Worm (Caenorhabditis elegans) whole organism, young adult: ENCODE results near the gene F26F4.5.

Experiments
- B0019.2 ChIP-seq: fragments of 200-800 bp; sonication (Bioruptor generic); conservative IDR thresholded peaks from 2 replicates; pipeline ENCODE4 v1.3.6; 2022; ENCODE audit warnings: missing genetic modification reagents, missing genetic modification characterization, missing compliant biosample characterization
- F10E7.11 ChIP-seq: sonication (generic microtip); optimal IDR thresholded peaks from 2 replicates; lab custom pipeline; 2017; ENCODE audit warnings: mild to moderate bottlenecking, missing genetic modification characterization, moderate library complexity, missing compliant biosample characterization
- F22D6.2 ChIP-seq: sonication (generic microtip); optimal IDR thresholded peaks from 2 replicates; lab custom pipeline; 2016; ENCODE audit warnings: mild to moderate bottlenecking, missing genetic modification characterization, missing compliant biosample characterization
- F33H1.4 ChIP-seq: fragments of 200-800 bp; sonication (Bioruptor generic); IDR thresholded peaks from 2 replicates; pipeline ENCODE4 v1.3.6; 2022; ENCODE audit warnings: missing genetic modification reagents, missing genetic modification characterization, missing compliant biosample characterization
- T07F8.4 ChIP-seq: sonication (generic microtip); optimal IDR thresholded peaks from 2 replicates; lab custom pipeline; 2016; ENCODE audit warnings: mild to moderate bottlenecking, missing genetic modification characterization, moderate library complexity, missing compliant biosample characterization
- T26A5.8 ChIP-seq: sonication (generic microtip); optimal IDR thresholded peaks from 2 replicates; lab custom pipeline; 2016; ENCODE audit warnings: missing genetic modification characterization, missing compliant biosample characterization
- Y53G8AR.9 ChIP-seq: fragments of 200-800 bp; sonication (Bioruptor generic); conservative IDR thresholded peaks from 2 replicates; pipeline ENCODE4 v1.3.6; 2022; ENCODE audit warnings: missing genetic modification reagents, missing genetic modification characterization, missing compliant biosample characterization
- Y67H2A.10 ChIP-seq: fragments of 200-800 bp; sonication (Bioruptor generic); conservative IDR thresholded peaks from 2 replicates; pipeline ENCODE4 v1.3.6; 2022; ENCODE audit warnings: missing genetic modification reagents, missing genetic modification characterization, missing compliant biosample characterization
- akir-1 ChIP-seq: fragments of 200-800 bp; sonication (Bioruptor generic); optimal IDR thresholded peaks from 2 replicates; lab custom pipeline; 2018; ENCODE audit warnings: mild to moderate bottlenecking, missing genetic modification characterization, moderate library complexity, missing compliant biosample characterization
- ama-1 ChIP-seq, 3 experiments: fragments of 150-350 bp in 1 of 3; sonication (generic microtip) in 2 of 3; optimal IDR thresholded peaks; 2 replicates each; lab custom pipeline; 2014 to 2018; ENCODE audit warnings: missing biosample characterization in 2 of 3, missing genetic modification characterization in 2 of 3, missing genetic modification reagents in 2 of 3
- athp-1 ChIP-seq: sonication (generic microtip); optimal IDR thresholded peaks from 2 replicates; lab custom pipeline; 2017; ENCODE audit warnings: mild to moderate bottlenecking, missing genetic modification characterization, missing compliant biosample characterization
- attf-3 ChIP-seq: fragments of 200-800 bp; sonication (Bioruptor generic); conservative IDR thresholded peaks from 2 replicates; pipeline ENCODE4 v1.3.6; 2022; ENCODE audit warnings: missing genetic modification reagents, missing genetic modification characterization, missing compliant biosample characterization
- attf-6 ChIP-seq: fragments of 200-800 bp; sonication (Bioruptor generic); IDR thresholded peaks from 2 replicates; pipeline ENCODE4 v1.3.6; 2022; ENCODE audit warnings: missing genetic modification reagents, missing genetic modification characterization, missing compliant biosample characterization
- ceh-79 ChIP-seq: sonication (generic microtip); optimal IDR thresholded peaks from 2 replicates; lab custom pipeline; 2017; ENCODE audit warnings: mild to moderate bottlenecking, missing genetic modification characterization, missing compliant biosample characterization
- ceh-91 ChIP-seq: fragments of 200-800 bp; sonication (Bioruptor generic); IDR thresholded peaks from 2 replicates; pipeline ENCODE4 v1.3.6; 2022; ENCODE audit warnings: missing genetic modification reagents, missing genetic modification characterization, missing compliant biosample characterization
- dox-1 ChIP-seq: fragments of 200-800 bp; sonication (Bioruptor generic); IDR thresholded peaks from 2 replicates; pipeline ENCODE4 v1.3.6; 2022; ENCODE audit warnings: missing genetic modification reagents, missing genetic modification characterization, missing compliant biosample characterization
- ekl-4 ChIP-seq: fragments of 200-800 bp; sonication (Bioruptor generic); IDR thresholded peaks from 2 replicates; pipeline ENCODE4 v1.3.6; 2022; ENCODE audit warnings: missing genetic modification reagents, missing genetic modification characterization, missing compliant biosample characterization
- ets-4 ChIP-seq: fragments of 200-800 bp; sonication (Bioruptor generic); optimal IDR thresholded peaks from 2 replicates; lab custom pipeline; 2018; ENCODE audit warnings: mild to moderate bottlenecking, missing genetic modification characterization, missing compliant biosample characterization
- hlh-26 ChIP-seq: fragments of 200-800 bp; sonication (Bioruptor generic); conservative IDR thresholded peaks from 2 replicates; pipeline ENCODE4 v1.3.6; 2022; ENCODE audit warnings: missing genetic modification reagents, missing genetic modification characterization, missing compliant biosample characterization
- hmg-20 ChIP-seq: fragments of 200-800 bp; sonication (Bioruptor generic); IDR thresholded peaks from 2 replicates; pipeline ENCODE4 v1.3.6; 2022; ENCODE audit warnings: missing genetic modification reagents, missing genetic modification characterization, missing compliant biosample characterization
- lag-1 ChIP-seq: fragments of 200-800 bp; sonication (Bioruptor generic); IDR thresholded peaks from 2 replicates; pipeline ENCODE4 v1.3.6; 2022; ENCODE audit warnings: missing genetic modification reagents, missing genetic modification characterization, missing compliant biosample characterization
- let-607 ChIP-seq, 2 experiments: fragments of 200-800 bp in 1 of 2; sonication (Bioruptor generic) in 1 of 2; sonication (generic microtip) in 1 of 2; optimal IDR thresholded peaks; 2 replicates each; lab custom pipeline; 2016 to 2018; ENCODE audit warnings: mild to moderate bottlenecking in 2 of 2, missing compliant biosample characterization in 2 of 2, missing genetic modification characterization in 2 of 2, moderate library complexity in 2 of 2, missing genotype in 1 of 2
- lin-26 ChIP-seq: fragments of 200-800 bp; sonication (Bioruptor generic); IDR thresholded peaks from 2 replicates; pipeline ENCODE4 v1.3.6; 2022; ENCODE audit warnings: missing genetic modification reagents, missing genetic modification characterization, missing compliant biosample characterization
- lir-1 ChIP-seq: fragments of 200-800 bp; sonication (Bioruptor generic); conservative IDR thresholded peaks from 2 replicates; pipeline ENCODE4 v1.3.6; 2022; ENCODE audit warnings: missing genetic modification reagents, missing genetic modification characterization, missing compliant biosample characterization
- madf-10 ChIP-seq: sonication (generic microtip); optimal IDR thresholded peaks from 2 replicates; lab custom pipeline; 2016; ENCODE audit warnings: mild to moderate bottlenecking, missing genetic modification characterization, missing compliant biosample characterization
- madf-3 ChIP-seq: fragments of 200-800 bp; sonication (Bioruptor generic); IDR thresholded peaks from 2 replicates; pipeline ENCODE4 v1.3.6; 2022; ENCODE audit warnings: missing genetic modification reagents, missing genetic modification characterization, missing compliant biosample characterization
- madf-8 ChIP-seq: fragments of 200-800 bp; sonication (Bioruptor generic); conservative IDR thresholded peaks from 2 replicates; pipeline ENCODE4 v1.3.6; 2022; ENCODE audit warnings: missing genetic modification reagents, missing genetic modification characterization, missing compliant biosample characterization
- mcd-1 ChIP-seq: fragments of 200-800 bp; sonication (Bioruptor generic); IDR thresholded peaks from 2 replicates; pipeline ENCODE4 v1.3.6; 2022; ENCODE audit warnings: missing genetic modification reagents, missing genetic modification characterization, missing compliant biosample characterization
- mel-28 ChIP-seq: sonication (generic microtip); optimal IDR thresholded peaks from 2 replicates; lab custom pipeline; 2016; ENCODE audit warnings: borderline replicate concordance, mild to moderate bottlenecking, missing genetic modification characterization, missing compliant biosample characterization
- nfyb-1 ChIP-seq: fragments of 200-800 bp; sonication (Bioruptor generic); IDR thresholded peaks from 2 replicates; pipeline ENCODE4 v1.3.6; 2022; ENCODE audit warnings: missing genetic modification reagents, missing genetic modification characterization, missing compliant biosample characterization
- nhr-120 ChIP-seq: fragments of 200-800 bp; sonication (Bioruptor generic); IDR thresholded peaks from 2 replicates; pipeline ENCODE4 v1.3.6; 2022; ENCODE audit warnings: missing genetic modification characterization, missing compliant biosample characterization
- nhr-179 ChIP-seq: sonication (generic microtip); optimal IDR thresholded peaks from 2 replicates; lab custom pipeline; 2016; ENCODE audit warnings: mild to moderate bottlenecking, missing genetic modification characterization, missing compliant biosample characterization
- nhr-27 ChIP-seq: fragments of 200-800 bp; sonication (Bioruptor generic); optimal IDR thresholded peaks from 2 replicates; lab custom pipeline; 2018; ENCODE audit warnings: mild to moderate bottlenecking, missing genetic modification characterization, moderate library complexity, missing compliant biosample characterization
- pbrm-1 ChIP-seq: fragments of 200-800 bp; sonication (Bioruptor generic); IDR thresholded peaks from 2 replicates; pipeline ENCODE4 v1.3.6; 2022; ENCODE audit warnings: missing genetic modification reagents, missing genetic modification characterization, missing compliant biosample characterization
- pha-4 ChIP-seq: fragments of 150-350 bp; sonication (generic microtip); optimal IDR thresholded peaks from 2 replicates; lab custom pipeline; 2014; ENCODE audit warnings: missing biosample characterization, missing genetic modification reagents, missing genetic modification characterization
- rcor-1 ChIP-seq: fragments of 200-800 bp; sonication (Bioruptor generic); IDR thresholded peaks from 2 replicates; pipeline ENCODE4 v1.3.6; 2022; ENCODE audit warnings: missing genetic modification reagents, missing genetic modification characterization, missing compliant biosample characterization
- repo-1 ChIP-seq: sonication (generic microtip); optimal IDR thresholded peaks from 2 replicates; lab custom pipeline; 2017; ENCODE audit warnings: mild to moderate bottlenecking, missing genetic modification characterization, missing compliant biosample characterization
- sdz-38 ChIP-seq: sonication (generic microtip); optimal IDR thresholded peaks from 2 replicates; lab custom pipeline; 2016; ENCODE audit warnings: missing genotype, missing genetic modification characterization, missing compliant biosample characterization
- sea-2 ChIP-seq: fragments of 200-800 bp; sonication (Bioruptor generic); IDR thresholded peaks from 2 replicates; pipeline ENCODE4 v1.3.6; 2022; ENCODE audit warnings: missing genetic modification characterization, missing compliant biosample characterization
- snpc-4 ChIP-seq, 5 experiments: fragments of 150-350 bp in 1 of 5; sonication (generic microtip) in 4 of 5; optimal IDR thresholded peaks; 2 replicates each; lab custom pipeline; 2014 to 2018; ENCODE audit warnings: missing genetic modification characterization in 5 of 5, missing biosample characterization in 3 of 5, antibody characterized with exemption in 2 of 5, mild to moderate bottlenecking in 2 of 5, missing compliant biosample characterization in 2 of 5, missing genotype in 2 of 5, moderate library complexity in 2 of 5, missing genetic modification reagents in 1 of 5
- sptf-2 ChIP-seq: fragments of 200-800 bp; sonication (Bioruptor generic); optimal IDR thresholded peaks from 2 replicates; lab custom pipeline; 2018; ENCODE audit warnings: mild to moderate bottlenecking, missing genetic modification characterization, missing compliant biosample characterization
- tbp1 ChIP-seq: fragments of 200-800 bp; sonication (Bioruptor generic); optimal IDR thresholded peaks from 2 replicates; lab custom pipeline; 2018; ENCODE audit warnings: mild to moderate bottlenecking, missing genetic modification characterization, missing compliant biosample characterization
- xnd-1 ChIP-seq: sonication (generic microtip); optimal IDR thresholded peaks from 2 replicates; lab custom pipeline; 2016; ENCODE audit warnings: missing genotype, missing genetic modification reagents, missing genetic modification characterization, missing compliant biosample characterization
- zfh-2 ChIP-seq: fragments of 200-800 bp; sonication (Bioruptor generic); conservative IDR thresholded peaks from 2 replicates; pipeline ENCODE4 v1.3.6; 2022; ENCODE audit warnings: missing genetic modification reagents, missing genetic modification characterization, missing compliant biosample characterization
- zim-3 ChIP-seq: sonication (generic microtip); optimal IDR thresholded peaks from 2 replicates; lab custom pipeline; 2017; ENCODE audit warnings: mild to moderate bottlenecking, missing genetic modification characterization, moderate library complexity, missing compliant biosample characterization
- ztf-18 ChIP-seq: sonication (generic microtip); optimal IDR thresholded peaks from 2 replicates; lab custom pipeline; 2016; ENCODE audit warnings: missing genotype, mild to moderate bottlenecking, missing genetic modification characterization, missing compliant biosample characterization
- ztf-22 ChIP-seq: fragments of 200-800 bp; sonication (Bioruptor generic); optimal IDR thresholded peaks from 2 replicates; lab custom pipeline; 2018; ENCODE audit warnings: mild to moderate bottlenecking, missing genetic modification characterization, moderate library complexity, missing compliant biosample characterization
- ztf-3 ChIP-seq: fragments of 200-800 bp; sonication (Bioruptor generic); optimal IDR thresholded peaks from 2 replicates; lab custom pipeline; 2018; ENCODE audit warnings: mild to moderate bottlenecking, missing genetic modification characterization, missing compliant biosample characterization
- ztf-6 ChIP-seq: fragments of 200-800 bp; sonication (Bioruptor generic); IDR thresholded peaks from 2 replicates; pipeline ENCODE4 v1.3.6; 2022; ENCODE audit warnings: missing genetic modification reagents, missing genetic modification characterization, missing compliant biosample characterization

The F26F4.5 gene

ce11 chrIII:4890997-4891396 is at the start of gene F26F4.5:
Gene F26F4.5 (minus strand): TSS chrIII:4891252.
- TF ChIP-seq lin-26 (GFP tag; lab: Robert Waterston, UW) (no peak), tbp1 (GFP tag; lab: Kevin White, UChicago) (no peak), lir-1 (GFP tag; lab: Robert Waterston, UW) (no peak), xnd-1 (tag; lab: Kevin White, UChicago) (peak; percentile 84), dox-1 (GFP tag; lab: Robert Waterston, UW) (0 out of 2 replicates have a peak, but pooled peaks have one; percentile 8), T26A5.8 (tag; lab: Kevin White, UChicago) (no peak), zfh-2 (GFP tag; lab: Robert Waterston, UW) (no peak), repo-1 (tag; lab: Kevin White, UChicago) (no peak), T07F8.4 (no peak), nhr-120 (GFP tag; lab: Robert Waterston, UW) (no peak), madf-10 (no peak), F10E7.11 (tag; lab: Kevin White, UChicago) (no peak), athp-1 (tag; lab: Kevin White, UChicago) (no peak), zim-3 (tag; lab: Kevin White, UChicago) (no peak), rcor-1 (GFP tag; lab: Robert Waterston, UW) (no peak), nhr-27 (tag; lab: Kevin White, UChicago) (no peak), mel-28 (tag; lab: Kevin White, UChicago) (no peak), sea-2 (GFP tag; lab: Robert Waterston, UW) (no peak), snpc-4 (GFP tag; optimal IDR thresholded peaks at IDR 0.05; lab: Kevin White, UChicago) (no peak), snpc-4 (tag; optimal IDR thresholded peaks at IDR 0.05; lab: Kevin White, UChicago) (no peak), nfyb-1 (GFP tag; lab: Robert Waterston, UW) (no peak), let-607 (tag; optimal IDR thresholded peaks at IDR 0.05; lab: Kevin White, UChicago) (no peak), ekl-4 (GFP tag; lab: Robert Waterston, UW) (no peak), ztf-6 (GFP tag; lab: Robert Waterston, UW) (no peak), attf-3 (no peak), ztf-3 (no peak), F22D6.2 (tag; lab: Kevin White, UChicago) (no peak), Y67H2A.10 (GFP tag; lab: Robert Waterston, UW) (no peak), sdz-38 (tag; lab: Kevin White, UChicago) (no peak), pbrm-1 (GFP tag; lab: Robert Waterston, UW) (no peak), madf-3 (GFP tag; lab: Robert Waterston, UW) (no peak), hmg-20 (GFP tag; lab: Robert Waterston, UW) (no peak), ama-1 (optimal IDR thresholded peaks at IDR 0.05; lab: Kevin White, UChicago) (no peak), ama-1 (GFP tag; optimal IDR thresholded peaks at IDR 0.05; lab: Kevin White, UChicago) (no peak), ztf-18 (peak; percentile 21), mcd-1 (GFP tag; lab: Robert Waterston, UW) (peak; percentile 26; the same call in 1 of the 2 replicates), Y53G8AR.9 (GFP tag; lab: Robert Waterston, UW) (no peak), B0019.2 (GFP tag; lab: Robert Waterston, UW) (no peak), F33H1.4 (GFP tag; lab: Robert Waterston, UW) (peak; percentile 90), ceh-91 (GFP tag; lab: Robert Waterston, UW) (peak; percentile 66; the same call in 1 of the 2 replicates), sptf-2 (GFP tag; lab: Kevin White, UChicago) (no peak), nhr-179 (no peak), attf-6 (GFP tag; lab: Robert Waterston, UW) (no peak), pha-4 (tag; lab: Kevin White, UChicago) (no peak), ztf-22 (GFP tag; lab: Kevin White, UChicago) (no peak), ceh-79 (tag; lab: Kevin White, UChicago) (no peak), hlh-26 (GFP tag; lab: Robert Waterston, UW) (no peak), ets-4 (no peak), akir-1 (no peak), madf-8 (GFP tag; lab: Robert Waterston, UW) (peak; percentile 72), lag-1 (GFP tag; lab: Robert Waterston, UW) (no peak)
